Worm (Caenorhabditis elegans) whole organism, young adult: ENCODE measurements around the gene fbxa-176.

Source experiments
- die-1 ChIP-seq: sonication (generic microtip); optimal IDR thresholded peaks from 2 replicates; lab custom pipeline; 2016; ENCODE audit warnings: missing genotype, mild to moderate bottlenecking, missing genetic modification characterization, missing compliant biosample characterization
- lin-26 ChIP-seq: fragments of 200-800 bp; sonication (Bioruptor generic); IDR thresholded peaks from 2 replicates; pipeline ENCODE4 v1.3.6; 2022; ENCODE audit warnings: missing genetic modification reagents, missing genetic modification characterization, missing compliant biosample characterization

- no peak for TF ChIP-seq die-1 (tag; lab: Kevin White, UChicago)
- TF ChIP-seq lin-26 (GFP tag; lab: Robert Waterston, UW) = no peak
Measured at ce11 chrV:17540295-17540694, 9.2 kb upstream of the fbxa-176 start, which contains the start of gene srz-25.
